Worm (Caenorhabditis elegans) whole organism, mixed stage, embryonic: ENCODE data around the gene nspc-10.

Experiments
- ces-1 ChIP-seq: fragments of 150-350 bp; optimal IDR thresholded peaks from 2 replicates; lab custom pipeline; 2014; ENCODE audit warnings: missing biosample characterization, missing genetic modification reagents, missing genetic modification characterization
- cnd-1 ChIP-seq: fragments of 200-800 bp; sonication (Bioruptor generic); optimal IDR thresholded peaks from 2 replicates; lab custom pipeline; 2018; ENCODE audit warnings: mild to moderate bottlenecking, missing genetic modification characterization, missing compliant biosample characterization
- elt-1 ChIP-seq: sonication (generic microtip); optimal IDR thresholded peaks from 2 replicates; lab custom pipeline; 2017; ENCODE audit warnings: missing genetic modification characterization, mild to moderate bottlenecking, missing compliant biosample characterization, antibody characterized with exemption, moderate library complexity, borderline replicate concordance; ENCODE audit not compliant: insufficient read depth
- hlh-1 ChIP-seq: fragments of 150-350 bp; optimal IDR thresholded peaks from 2 replicates; lab custom pipeline; 2014; ENCODE audit warnings: missing biosample characterization, missing genetic modification reagents, missing genetic modification characterization
- nhr-12 ChIP-seq: fragments of 150-350 bp; optimal IDR thresholded peaks from 2 replicates; lab custom pipeline; 2014; ENCODE audit warnings: missing biosample characterization, missing genetic modification characterization
- nhr-28 ChIP-seq: fragments of 150-350 bp; optimal IDR thresholded peaks from 2 replicates; lab custom pipeline; 2014; ENCODE audit warnings: missing biosample characterization, missing genetic modification characterization
- nhr-76 ChIP-seq: sonication (generic microtip); optimal IDR thresholded peaks from 2 replicates; lab custom pipeline; 2017; ENCODE audit warnings: missing biosample characterization, missing genetic modification characterization
- pha-4 ChIP-seq: fragments of 150-350 bp; optimal IDR thresholded peaks from 2 replicates; lab custom pipeline; 2018; ENCODE audit warnings: missing biosample characterization, missing genetic modification reagents, missing genetic modification characterization
- tbx-8 ChIP-seq: fragments of 200-800 bp; sonication (Bioruptor generic); optimal IDR thresholded peaks from 2 replicates; lab custom pipeline; 2018; ENCODE audit warnings: mild to moderate bottlenecking, missing genetic modification characterization, moderate library complexity, missing compliant biosample characterization
- unc-39 ChIP-seq: fragments of 150-350 bp; optimal IDR thresholded peaks from 2 replicates; lab custom pipeline; 2014; ENCODE audit warnings: missing biosample characterization, missing genetic modification characterization
- zip-8 ChIP-seq: fragments of 150-350 bp; optimal IDR thresholded peaks from 2 replicates; lab custom pipeline; 2014; ENCODE audit warnings: missing biosample characterization, missing genetic modification characterization
- ztf-11 ChIP-seq: fragments of 150-350 bp; optimal IDR thresholded peaks from 2 replicates; lab custom pipeline; 2014; ENCODE audit warnings: missing biosample characterization, missing genetic modification characterization

- TF ChIP-seq nhr-28 (tag; lab: Kevin White, UChicago) (no peak), nhr-12 (tag; lab: Kevin White, UChicago) (no peak), nhr-76 (tag; lab: Kevin White, UChicago) (no peak), pha-4 (no peak), zip-8 (tag; lab: Kevin White, UChicago) (no peak), ces-1 (GFP tag; lab: Kevin White, UChicago) (no peak), cnd-1 (tag; lab: Kevin White, UChicago) (no peak), hlh-1 (tag; lab: Kevin White, UChicago) (no peak), elt-1 (tag; lab: Kevin White, UChicago) (no peak), unc-39 (no peak), ztf-11 (tag; lab: Kevin White, UChicago) (no peak), tbx-8 (GFP tag; lab: Kevin White, UChicago) (no peak)
Observed at ce11 chrX:12364804-12365203, 21.4 kb downstream of the nspc-10 start, which contains the start of gene F19H6.5.
